Fruit fly (Drosophila melanogaster) whole organism, adult: ENCODE results near the gene CG7888.

Source experiments
- CG11617 ChIP-seq: fragments of 200-800 bp; sonication (Bioruptor generic); optimal IDR thresholded peaks from 2 replicates; lab custom pipeline; 2017; ENCODE audit warnings: mild to moderate bottlenecking, missing biosample characterization, missing genetic modification reagents, missing genetic modification characterization
- CG14711 ChIP-seq: fragments of 200-800 bp; sonication (Bioruptor generic); optimal IDR thresholded peaks from 2 replicates; lab custom pipeline; 2018; ENCODE audit warnings: missing biosample characterization, mild to moderate bottlenecking, missing genetic modification characterization, moderate library complexity
- ovo ChIP-seq: fragments of 200-800 bp; sonication (Bioruptor generic); optimal IDR thresholded peaks from 2 replicates; lab custom pipeline; 2016; ENCODE audit warnings: missing biosample characterization, missing genetic modification characterization
- toe ChIP-seq: fragments of 200-800 bp; sonication (Bioruptor generic); optimal IDR thresholded peaks from 2 replicates; lab custom pipeline; 2016; ENCODE audit warnings: missing biosample characterization, missing genetic modification characterization

- no peak for TF ChIP-seq CG11617
- TF ChIP-seq ovo (GFP tag; lab: Kevin White, UChicago) = no peak
- TF ChIP-seq CG14711 = no peak
- no peak for TF ChIP-seq toe (GFP tag; lab: Kevin White, UChicago)
Measured at dm6 chr3L:11092610-11092961, 38.8 kb downstream of the CG7888 start.
